Fruit fly (Drosophila melanogaster) whole organism, embryonic: Measurements from ENCODE around the gene CG9133.
A peak's percentile ranks its signal among the peaks of the same experiment; 100 is the strongest.

Experiments used
- CG10565 ChIP-seq: fragments of 200-800 bp; sonication (Bioruptor generic); optimal IDR thresholded peaks from 3 replicates; lab custom pipeline; 2016; ENCODE audit warnings: missing biosample characterization, mild to moderate bottlenecking, missing genetic modification characterization
- CG17186 ChIP-seq: fragments of 200-800 bp; sonication (Bioruptor generic); optimal IDR thresholded peaks from 3 replicates; lab custom pipeline; 2017; ENCODE audit warnings: missing biosample characterization, missing genetic modification reagents, missing genetic modification characterization
- CG1832 ChIP-seq: fragments of 200-800 bp; sonication (Bioruptor generic); optimal IDR thresholded peaks from 2 replicates; lab custom pipeline; 2017; ENCODE audit warnings: missing biosample characterization, mild to moderate bottlenecking, missing genetic modification characterization, inconsistent platforms
- CG2120 ChIP-seq: fragments of 200-800 bp; sonication (Bioruptor generic); optimal IDR thresholded peaks from 3 replicates; lab custom pipeline; 2016; ENCODE audit warnings: missing biosample characterization, missing genetic modification characterization
- CG2129 ChIP-seq: fragments of 200-800 bp; sonication (Bioruptor generic); IDR thresholded peaks from 2 replicates; pipeline ENCODE4 v1.3.6; 2022; ENCODE audit warnings: missing biosample characterization, missing genetic modification characterization; ENCODE audit not compliant: partially characterized antibody
- CG32767 ChIP-seq: fragments of 200-800 bp; sonication (Bioruptor generic); IDR thresholded peaks from 2 replicates; pipeline ENCODE4 v1.3.6; 2022; ENCODE audit warnings: missing biosample characterization, missing genetic modification characterization
- CG34376 ChIP-seq: fragments of 200-800 bp; sonication (Bioruptor generic); optimal IDR thresholded peaks from 2 replicates; lab custom pipeline; 2018; ENCODE audit warnings: missing biosample characterization, mild to moderate bottlenecking, missing genetic modification characterization
- CG4360 ChIP-seq: fragments of 200-800 bp; sonication (Bioruptor generic); IDR thresholded peaks from 2 replicates; pipeline ENCODE4 v1.3.6; 2022; ENCODE audit warnings: missing biosample characterization, missing genetic modification characterization
- CG4617 ChIP-seq: fragments of 200-800 bp; sonication (Bioruptor generic); optimal IDR thresholded peaks from 3 replicates; lab custom pipeline; 2016; ENCODE audit warnings: missing biosample characterization, missing genetic modification characterization, borderline replicate concordance
- CG4854 ChIP-seq: fragments of 200-800 bp; sonication (Bioruptor generic); optimal IDR thresholded peaks from 2 replicates; lab custom pipeline; 2016; ENCODE audit warnings: missing biosample characterization, missing genetic modification characterization, inconsistent platforms
- CG6765 ChIP-seq: fragments of 200-800 bp; sonication (Bioruptor generic); optimal IDR thresholded peaks from 3 replicates; lab custom pipeline; 2017; ENCODE audit warnings: missing biosample characterization, mild to moderate bottlenecking, missing genetic modification characterization
- Elba2 ChIP-seq: fragments of 200-800 bp; sonication (Bioruptor generic); optimal IDR thresholded peaks from 3 replicates; lab custom pipeline; 2016; ENCODE audit warnings: missing biosample characterization, missing genetic modification characterization
- Hmr ChIP-seq: fragments of 200-800 bp; sonication (Bioruptor generic); optimal IDR thresholded peaks from 3 replicates; lab custom pipeline; 2017; ENCODE audit warnings: mild to moderate bottlenecking, missing biosample characterization, missing genetic modification reagents, missing genetic modification characterization
- MBD-R2 ChIP-seq: fragments of 200-800 bp; sonication (Bioruptor generic); IDR thresholded peaks from 2 replicates; pipeline ENCODE4 v1.3.6; 2022; ENCODE audit warnings: missing biosample characterization, missing genetic modification characterization
- Pdp1 ChIP-seq, 2 experiments: fragments of 200-800 bp; sonication (Bioruptor generic); optimal IDR thresholded peaks; 3 replicates each; lab custom pipeline; 2016; ENCODE audit warnings: missing biosample characterization in 2 of 2, missing genetic modification characterization in 2 of 2, mild to moderate bottlenecking in 1 of 2, moderate library complexity in 1 of 2
- Six4 ChIP-seq: fragments of 200-800 bp; sonication (Bioruptor generic); optimal IDR thresholded peaks from 2 replicates; lab custom pipeline; 2016; ENCODE audit warnings: missing biosample characterization, missing genetic modification characterization
- Trl ChIP-seq, 3 experiments: fragments of >200 bp in 2 of 3; fragments of 200-800 bp in 1 of 3; sonication (Bioruptor generic) in 1 of 3; optimal IDR thresholded peaks; 2 replicates in 1 of 3; 3 replicates in 2 of 3; lab custom pipeline; 2016 to 2017; ENCODE audit warnings: missing biosample characterization in 1 of 3, missing genetic modification characterization in 1 of 3
- YL-1 ChIP-seq: fragments of 200-800 bp; sonication (Bioruptor generic); optimal IDR thresholded peaks from 3 replicates; lab custom pipeline; 2017; ENCODE audit warnings: missing biosample characterization, mild to moderate bottlenecking, missing genetic modification characterization
- ato ChIP-seq: fragments of 200-800 bp; sonication (Bioruptor generic); IDR thresholded peaks from 2 replicates; pipeline ENCODE4 v1.3.6; 2022; ENCODE audit warnings: missing biosample characterization, missing genetic modification characterization; ENCODE audit not compliant: partially characterized antibody
- bab2 ChIP-seq: fragments of 200-800 bp; sonication (Bioruptor generic); optimal IDR thresholded peaks from 2 replicates; lab custom pipeline; 2016; ENCODE audit warnings: missing biosample characterization, missing genetic modification characterization
- bbx ChIP-seq: fragments of 200-800 bp; sonication (Bioruptor generic); IDR thresholded peaks from 2 replicates; pipeline ENCODE4 v1.3.6; 2022; ENCODE audit warnings: missing biosample characterization, missing genetic modification characterization; ENCODE audit not compliant: partially characterized antibody
- ems ChIP-seq: fragments of 200-800 bp; sonication (Bioruptor generic); optimal IDR thresholded peaks from 3 replicates; lab custom pipeline; 2016; ENCODE audit warnings: missing biosample characterization, missing genetic modification characterization
- exex ChIP-seq: fragments of 200-800 bp; sonication (Bioruptor generic); optimal IDR thresholded peaks from 4 replicates; lab custom pipeline; 2018; ENCODE audit warnings: missing biosample characterization, mild to moderate bottlenecking, missing genetic modification characterization, moderate library complexity
- gce ChIP-seq: fragments of 200-800 bp; sonication (Bioruptor generic); IDR thresholded peaks from 3 replicates; pipeline ENCODE4 v1.3.6; 2022; ENCODE audit warnings: missing biosample characterization, missing genetic modification characterization
- insv ChIP-seq, 2 experiments: fragments of 200-800 bp; sonication (Bioruptor generic); optimal IDR thresholded peaks; 3 replicates each; lab custom pipeline; 2016 to 2018; ENCODE audit warnings: missing biosample characterization in 2 of 2, missing genetic modification characterization in 2 of 2
- kah ChIP-seq: fragments of 200-800 bp; sonication (Bioruptor generic); optimal IDR thresholded peaks from 2 replicates; lab custom pipeline; 2018; ENCODE audit warnings: missing biosample characterization, mild to moderate bottlenecking, missing genetic modification characterization
- mam ChIP-seq: fragments of 200-800 bp; sonication (Bioruptor generic); optimal IDR thresholded peaks from 3 replicates; lab custom pipeline; 2016; ENCODE audit warnings: missing biosample characterization, missing genetic modification characterization
- salm ChIP-seq: fragments of 200-800 bp; sonication (Bioruptor generic); optimal IDR thresholded peaks from 2 replicates; lab custom pipeline; 2018; ENCODE audit warnings: missing biosample characterization, mild to moderate bottlenecking, missing genetic modification characterization
- scrt ChIP-seq: fragments of 200-800 bp; sonication (Bioruptor generic); optimal IDR thresholded peaks from 2 replicates; lab custom pipeline; 2018; ENCODE audit warnings: missing biosample characterization, mild to moderate bottlenecking, missing genetic modification characterization, moderate library complexity
- sug ChIP-seq: fragments of 200-800 bp; optimal IDR thresholded peaks from 2 replicates; lab custom pipeline; 2019; ENCODE audit warnings: missing biosample characterization, mild to moderate bottlenecking, missing genetic modification characterization, moderate library complexity
- trh ChIP-seq: fragments of 200-800 bp; sonication (Bioruptor generic); optimal IDR thresholded peaks from 2 replicates; lab custom pipeline; 2016; ENCODE audit warnings: missing biosample characterization, missing genetic modification characterization

Gene CG9133

dm6 chr3L:1302234-1302949 is 50.6 kb downstream of the CG9133 start, which contains the start of the genes Rac1 and Acat2 (continued):
- TF ChIP-seq CG4854 (GFP tag; lab: Kevin White, UChicago), result no peak
- TF ChIP-seq, all 482 proteins: peak for 77

dm6 chr3L:1302950-1303352 is 51.1 kb downstream of the CG9133 start:
- TF ChIP-seq CG4617 (GFP tag; lab: Kevin White, UChicago), result peak; percentile 7
- no peak for TF ChIP-seq CG17186 (GFP tag; lab: Kevin White, UChicago)
- peak; percentile 52 to 95 for TF ChIP-seq insv (GFP tag; optimal IDR thresholded peaks at IDR 0.05; lab: Kevin White, UChicago)
- peak; percentile 17; the same call in 1 of the 2 replicates for TF ChIP-seq bbx
- TF ChIP-seq Pdp1 (GFP tag; optimal IDR thresholded peaks at IDR 0.05; lab: Kevin White, UChicago), result no peak
- TF ChIP-seq bab2 (GFP tag; lab: Kevin White, UChicago), result no peak
- no peak for TF ChIP-seq CG4360
- no peak for TF ChIP-seq MBD-R2
- TF ChIP-seq scrt (GFP tag; lab: Kevin White, UChicago), result peak; percentile 65
- peak; percentile 93 for TF ChIP-seq Elba2 (GFP tag; lab: Kevin White, UChicago)
- peak; percentile 67 for TF ChIP-seq YL-1 (GFP tag; lab: Kevin White, UChicago)
- TF ChIP-seq kah, result peak; percentile 97
- no peak for TF ChIP-seq salm (tag; lab: Kevin White, UChicago)

- TF ChIP-seq gce (no peak), CG2129 (no peak), ems (GFP tag; lab: Kevin White, UChicago) (no peak), sug (peak; percentile 9), trh (GFP tag; lab: Kevin White, UChicago) (no peak), Six4 (GFP tag; lab: Kevin White, UChicago) (no peak), CG1832 (GFP tag; lab: Kevin White, UChicago) (no peak), CG2120 (GFP tag; lab: Kevin White, UChicago) (peak; percentile 13), Trl (optimal IDR thresholded peaks at IDR 0.05; lab: Kevin White, UChicago) (no peak), Trl (GFP tag; optimal IDR thresholded peaks at IDR 0.05; lab: Kevin White, UChicago) (no peak), exex (tag; lab: Kevin White, UChicago) (peak; percentile 53), mam (GFP tag; lab: Kevin White, UChicago) (no peak), CG6765 (GFP tag; lab: Kevin White, UChicago) (no peak), Pdp1 (GFP tag; optimal IDR thresholded peaks at IDR 0.05; lab: Kevin White, UChicago) (peak in 1 of 2 experiments; percentile 2), Hmr (GFP tag; lab: Kevin White, UChicago) (no peak), CG32767 (GFP tag; lab: Robert Waterston, UW) (no peak), ato (GFP tag; lab: Robert Waterston, UW) (no peak), CG10565 (GFP tag; lab: Kevin White, UChicago) (no peak), CG34376 (peak; percentile 28)
These were observed 53.5 kb downstream of the CG9133 start for dm6 chr3L:1305317-1305716.
